Fruit fly (Drosophila melanogaster): ENCODE measurements around the gene CG8927.

CG8927 gene

DNA sequence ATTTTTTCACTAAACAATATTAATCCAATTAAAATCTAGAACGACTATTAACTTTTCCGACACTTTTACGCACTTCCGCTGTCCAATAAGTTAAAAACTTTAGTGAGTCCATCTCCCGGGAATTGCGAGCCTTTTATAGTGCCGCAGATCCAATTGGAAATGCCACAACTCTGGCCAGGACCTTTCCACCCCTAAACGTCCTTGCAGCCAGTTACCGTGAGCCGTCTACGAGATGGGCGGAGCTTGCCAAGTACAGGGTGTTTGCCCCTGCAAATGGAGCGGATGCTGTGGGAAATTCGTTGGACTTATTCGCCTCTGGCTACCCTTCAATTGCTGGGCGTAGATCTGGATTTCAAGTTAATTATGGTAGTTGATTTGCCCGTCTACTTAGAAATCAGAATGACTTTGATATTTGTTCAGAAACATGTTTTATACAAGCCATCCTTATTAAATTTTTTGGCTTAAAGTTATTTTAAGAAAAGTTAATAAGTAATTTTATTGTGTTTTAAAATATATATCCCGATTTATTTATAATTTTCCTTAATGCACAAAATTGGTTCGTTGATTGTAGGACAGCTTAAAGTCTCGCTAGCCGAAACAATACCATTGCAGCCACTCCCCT is 29.5 kb upstream of the CG8927 start, which contains the start of gene Fer2 (continued):
- TF ChIP-seq Hr3 (GFP tag; optimal IDR thresholded peaks at IDR 0.05) = no peak
- TF ChIP-seq ssp (GFP tag; IDR thresholded peaks at IDR 0.05) = no peak
- no peak for TF ChIP-seq CG14050 (GFP tag; IDR thresholded peaks at IDR 0.05)
- TF ChIP-seq scrt (GFP tag; optimal IDR thresholded peaks at IDR 0.05) = peak; percentile 8
- no peak for TF ChIP-seq Ravus (GFP tag; IDR thresholded peaks at IDR 0.05)
- TF ChIP-seq Meics (GFP tag; optimal IDR thresholded peaks at IDR 0.05) = peak; percentile 61
- TF ChIP-seq eyg (GFP tag; optimal IDR thresholded peaks at IDR 0.05) = no peak
- peak; percentile 29 for TF ChIP-seq bcd (GFP tag; optimal IDR thresholded peaks at IDR 0.05)
- TF ChIP-seq D19A (tag; optimal IDR thresholded peaks at IDR 0.05) = peak; percentile 39
- peak; percentile 20 for TF ChIP-seq HHEX (GFP tag; optimal IDR thresholded peaks at IDR 0.05)
- TF ChIP-seq CG12155 (GFP tag; optimal IDR thresholded peaks at IDR 0.05) = no peak
- peak; percentile 91 for TF ChIP-seq Nf-YB (GFP tag; optimal IDR thresholded peaks at IDR 0.05)
- TF ChIP-seq CG14860 (GFP tag; IDR thresholded peaks at IDR 0.05; ENCODE audit: partially characterized antibody) = no peak
- no peak for TF ChIP-seq CG3726 (GFP tag; IDR thresholded peaks at IDR 0.05)
- TF ChIP-seq CG1647 (GFP tag; optimal IDR thresholded peaks at IDR 0.05) = no peak
- no peak for TF ChIP-seq Side (GFP tag; optimal IDR thresholded peaks at IDR 0.05)
- TF ChIP-seq cas (GFP tag; IDR thresholded peaks at IDR 0.05) = no peak
- TF ChIP-seq MTF-1 (GFP tag; optimal IDR thresholded peaks at IDR 0.05; ENCODE audit: borderline replicate concordance) = no peak
- TF ChIP-seq Dad (GFP tag; optimal IDR thresholded peaks at IDR 0.05) = no peak
- peak; percentile 35 for TF ChIP-seq fd96Cb (tag; optimal IDR thresholded peaks at IDR 0.05)
- TF ChIP-seq lmd (GFP tag; IDR thresholded peaks at IDR 0.05) = peak; percentile 44
- TF ChIP-seq insv (GFP tag; optimal IDR thresholded peaks at IDR 0.05) = peak in 1 of 2 experiments; percentile 82
- TF ChIP-seq Nf-YC (tag; optimal IDR thresholded peaks at IDR 0.05) = peak; percentile 92
- TF ChIP-seq Elba2 (GFP tag; optimal IDR thresholded peaks at IDR 0.05) = peak; percentile 61
- TF ChIP-seq gt (GFP tag; IDR thresholded peaks at IDR 0.05) = no peak
- TF ChIP-seq CG10274 (GFP tag; optimal IDR thresholded peaks at IDR 0.05) = peak; percentile 91
- no peak for TF ChIP-seq ftz-f1 (GFP tag; optimal IDR thresholded peaks at IDR 0.05)
- TF ChIP-seq Gug (GFP tag; IDR thresholded peaks at IDR 0.05) = 0 out of 4 replicates have a peak, but pooled peaks have one; percentile 2
- TF ChIP-seq bbx (GFP tag; IDR thresholded peaks at IDR 0.05; ENCODE audit: partially characterized antibody) = no peak
- TF ChIP-seq BtbVII (GFP tag; optimal IDR thresholded peaks at IDR 0.05) = peak; percentile 12
- no peak for TF ChIP-seq tup (GFP tag; optimal IDR thresholded peaks at IDR 0.05)
- TF ChIP-seq NfI (GFP tag; optimal IDR thresholded peaks at IDR 0.05) = no peak
- no peak for TF ChIP-seq Max (GFP tag; optimal IDR thresholded peaks at IDR 0.05)
- TF ChIP-seq CG10979 (tag; optimal IDR thresholded peaks at IDR 0.05) = peak; percentile 41
- TF ChIP-seq dmrt11E (tag; optimal IDR thresholded peaks at IDR 0.05) = no peak
- TF ChIP-seq sens (GFP tag) = peak; percentile 74
- no peak for TF ChIP-seq CG16815 (GFP tag; optimal IDR thresholded peaks at IDR 0.05)
- no peak for TF ChIP-seq emc (GFP tag; optimal IDR thresholded peaks at IDR 0.05)
- peak; percentile 18 for TF ChIP-seq Deaf1 (tag; optimal IDR thresholded peaks at IDR 0.05)
- TF ChIP-seq CG30403 (GFP tag; optimal IDR thresholded peaks at IDR 0.05) = no peak
- no peak for TF ChIP-seq ap (GFP tag; IDR thresholded peaks at IDR 0.05)
- peak; percentile 58; the same call in 2 of the 3 replicates for TF ChIP-seq dysf (GFP tag; IDR thresholded peaks at IDR 0.05)
- peak; percentile 38 for TF ChIP-seq Fer2 (tag; optimal IDR thresholded peaks at IDR 0.05)
- peak; percentile 14 for TF ChIP-seq CG8924 (tag; optimal IDR thresholded peaks at IDR 0.05)
- no peak for TF ChIP-seq CG17186 (GFP tag; optimal IDR thresholded peaks at IDR 0.05)
- no peak for TF ChIP-seq CG6689 (GFP tag; IDR thresholded peaks at IDR 0.05)
- 0 out of 2 replicates have a peak, but pooled peaks have one; percentile 14 for TF ChIP-seq CG10366 (GFP tag; IDR thresholded peaks at IDR 0.05)
- peak; percentile 67 for TF ChIP-seq CG11504 (tag; optimal IDR thresholded peaks at IDR 0.05)
- TF ChIP-seq dm (GFP tag; optimal IDR thresholded peaks at IDR 0.05) = no peak
- TF ChIP-seq corto (GFP tag; optimal IDR thresholded peaks at IDR 0.05) = no peak
